Worm (Caenorhabditis elegans): ENCODE data around the gene lgc-13.

The lgc-13 gene

DNA sequence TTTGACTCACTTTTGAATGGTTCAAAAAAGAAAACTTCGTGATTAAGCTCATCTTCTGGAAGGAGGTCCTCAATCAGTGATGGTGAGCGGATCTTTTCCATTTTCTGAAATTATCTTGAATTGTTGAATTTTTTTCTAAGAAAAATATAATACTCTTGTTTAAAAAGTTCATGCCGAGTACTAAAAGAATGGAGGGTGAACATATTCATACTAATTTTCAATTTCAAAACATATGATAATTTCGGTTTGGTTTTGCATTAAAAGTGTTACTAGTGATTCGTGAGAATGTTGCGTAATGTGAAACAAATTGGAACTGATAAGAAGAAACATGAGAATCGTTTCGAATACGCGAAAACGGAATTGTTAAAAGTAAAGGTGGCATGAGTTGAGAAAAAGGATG lies 32.1 kb downstream of the lgc-13 start, which contains the start of gene lyst-1:
Gene lyst-1, minus strand, starts transcription at position 101 of the 400 bp plus-strand sequence.
- TF ChIP-seq mab-5 (tag; optimal IDR thresholded peaks at IDR 0.05): no peak
- no peak for TF ChIP-seq ceh-83 (GFP tag; optimal IDR thresholded peaks at IDR 0.05)
- TF ChIP-seq nhr-28 (tag; optimal IDR thresholded peaks at IDR 0.05): no peak
- no peak for TF ChIP-seq elt-3 (tag; optimal IDR thresholded peaks at IDR 0.05)
- no peak for TF ChIP-seq lsy-2 (tag; optimal IDR thresholded peaks at IDR 0.05)
- TF ChIP-seq zip-8 (tag; optimal IDR thresholded peaks at IDR 0.05): peak; percentile 10

DNA sequence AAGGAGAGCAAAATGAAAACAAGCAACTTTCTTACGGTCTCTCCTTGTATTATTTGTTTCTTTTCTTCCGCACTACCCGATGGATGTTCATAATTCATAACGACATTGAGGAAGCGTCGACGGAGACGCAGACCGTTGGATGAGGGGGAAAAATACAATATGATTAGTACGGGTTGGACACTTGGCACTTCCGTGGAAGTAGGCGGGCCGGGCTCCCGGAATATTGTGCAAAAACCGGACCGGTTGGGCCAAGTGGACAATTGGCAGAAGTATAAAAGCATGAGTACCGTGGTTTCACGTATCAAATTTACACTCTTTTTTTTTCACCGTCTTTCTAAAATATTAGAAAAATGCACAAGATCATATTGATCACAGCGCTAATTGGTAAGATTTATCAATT lies 33.6 kb downstream of the lgc-13 start, which contains the start of gene M153.3:
Gene M153.3, plus strand, starts transcription at position 301 of the 400 bp plus-strand sequence.
- TF ChIP-seq nhr-237 (tag; optimal IDR thresholded peaks at IDR 0.05) (no peak), M03D4.4 (tag; optimal IDR thresholded peaks at IDR 0.05) (no peak), ces-1 (GFP tag; optimal IDR thresholded peaks at IDR 0.05) (no peak), mab-5 (tag; optimal IDR thresholded peaks at IDR 0.05) (no peak), unc-39 (tag; optimal IDR thresholded peaks at IDR 0.05) (no peak), elt-3 (tag; optimal IDR thresholded peaks at IDR 0.05) (no peak), ceh-39 (tag; optimal IDR thresholded peaks at IDR 0.05) (no peak), ztf-11 (tag; optimal IDR thresholded peaks at IDR 0.05) (no peak)

DNA sequence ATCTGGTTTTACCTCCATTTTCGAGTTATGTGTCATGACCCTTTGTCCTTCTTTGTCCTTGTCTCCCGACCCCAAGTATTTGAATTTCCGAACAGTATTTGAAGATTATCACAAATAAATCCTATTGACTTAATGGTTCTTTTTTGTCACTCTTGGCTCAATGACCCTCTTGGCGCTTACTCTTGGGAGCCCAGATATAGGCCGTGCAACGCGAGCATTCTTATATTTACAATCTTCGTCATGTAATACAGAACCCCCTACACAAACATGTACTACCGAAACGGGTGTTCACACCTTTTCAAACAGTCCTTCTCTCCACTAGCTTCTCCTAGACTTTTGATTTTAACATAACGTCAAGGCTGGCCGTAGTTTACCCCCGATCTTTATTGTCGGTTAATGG lies 34.7 kb downstream of the lgc-13 start, which contains the start of gene M153.5:
Gene M153.5, plus strand, starts transcription at position 301 of the 400 bp plus-strand sequence.
- TF ChIP-seq zip-8 (tag; optimal IDR thresholded peaks at IDR 0.05) (no peak), nhr-237 (tag; optimal IDR thresholded peaks at IDR 0.05) (no peak), blmp-1 (tag; optimal IDR thresholded peaks at IDR 0.05) (no peak)

DNA sequence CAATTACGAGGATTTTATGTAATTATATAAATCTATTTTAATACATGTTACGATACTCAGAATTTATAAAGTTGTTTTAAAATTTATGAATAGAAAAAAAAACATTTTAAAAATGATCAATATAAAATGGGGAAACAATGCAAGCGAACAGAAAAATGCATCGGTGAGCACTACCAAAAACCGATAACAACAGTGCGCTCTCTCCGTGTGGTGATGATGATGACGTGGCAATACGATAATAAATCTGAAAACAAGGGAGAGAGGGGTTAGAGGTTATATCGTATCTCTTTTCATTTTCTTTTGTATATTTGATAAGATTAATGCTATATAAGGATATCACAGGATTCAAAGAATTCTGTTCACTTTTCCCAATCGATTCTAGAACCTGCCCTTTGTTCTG lies 37.0 kb downstream of the lgc-13 start:
- TF ChIP-seq mep-1 (tag; optimal IDR thresholded peaks at IDR 0.05): no peak
- no peak for TF ChIP-seq elt-3 (tag; optimal IDR thresholded peaks at IDR 0.05)
- TF ChIP-seq ham-2 (GFP tag; optimal IDR thresholded peaks at IDR 0.05): no peak
- TF ChIP-seq lsy-2 (tag; optimal IDR thresholded peaks at IDR 0.05): no peak
- TF ChIP-seq blmp-1 (tag; optimal IDR thresholded peaks at IDR 0.05): no peak
- no peak for TF ChIP-seq cnd-1 (tag; optimal IDR thresholded peaks at IDR 0.05)
- TF ChIP-seq sem-2 (GFP tag; optimal IDR thresholded peaks at IDR 0.05): no peak
- no peak for TF ChIP-seq nhr-2 (tag; optimal IDR thresholded peaks at IDR 0.05)

DNA sequence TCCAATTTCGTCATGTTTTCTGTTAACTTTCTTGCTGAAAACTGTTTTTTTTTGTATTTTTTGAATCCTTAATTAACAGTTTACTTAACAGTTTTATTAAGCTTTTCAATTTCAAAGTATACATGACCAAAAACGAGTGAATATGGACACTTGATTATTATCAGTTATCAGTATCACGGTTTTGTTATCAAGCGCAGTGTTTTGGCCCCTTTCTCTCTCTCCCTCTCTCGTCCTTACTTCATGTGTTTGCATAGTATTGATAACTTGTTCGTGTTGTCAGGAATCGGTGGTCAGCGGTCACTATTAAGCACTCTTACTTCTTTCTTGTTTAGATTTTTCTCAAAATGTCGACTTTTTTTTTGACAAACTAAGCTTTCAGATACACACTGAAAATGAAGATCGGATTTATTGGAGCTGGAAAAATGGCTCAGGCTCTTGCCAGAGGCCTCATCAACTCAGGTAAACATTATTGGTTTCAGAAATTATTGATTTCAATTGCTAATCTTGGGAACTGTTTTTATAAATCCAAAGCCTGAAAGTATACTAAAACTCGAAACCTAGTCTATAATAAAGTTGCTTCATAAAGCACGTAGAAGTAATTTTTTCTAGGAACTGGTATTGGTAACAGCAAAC lies 37.6 kb downstream of the lgc-13 start, which contains the start of gene pycr-1:
Gene pycr-1, plus strand, starts transcription at position 380 of the 633 bp plus-strand sequence.
- TF ChIP-seq tbx-8 (GFP tag; optimal IDR thresholded peaks at IDR 0.05) (no peak), lin-32 (GFP tag; optimal IDR thresholded peaks at IDR 0.05) (no peak), nhr-2 (tag; optimal IDR thresholded peaks at IDR 0.05) (no peak), mls-2 (tag; optimal IDR thresholded peaks at IDR 0.05) (no peak), nhr-12 (tag; optimal IDR thresholded peaks at IDR 0.05) (no peak), unc-39 (tag; optimal IDR thresholded peaks at IDR 0.05) (no peak), lsy-2 (tag; optimal IDR thresholded peaks at IDR 0.05) (no peak), lin-13 (tag; optimal IDR thresholded peaks at IDR 0.05) (no peak)

DNA sequence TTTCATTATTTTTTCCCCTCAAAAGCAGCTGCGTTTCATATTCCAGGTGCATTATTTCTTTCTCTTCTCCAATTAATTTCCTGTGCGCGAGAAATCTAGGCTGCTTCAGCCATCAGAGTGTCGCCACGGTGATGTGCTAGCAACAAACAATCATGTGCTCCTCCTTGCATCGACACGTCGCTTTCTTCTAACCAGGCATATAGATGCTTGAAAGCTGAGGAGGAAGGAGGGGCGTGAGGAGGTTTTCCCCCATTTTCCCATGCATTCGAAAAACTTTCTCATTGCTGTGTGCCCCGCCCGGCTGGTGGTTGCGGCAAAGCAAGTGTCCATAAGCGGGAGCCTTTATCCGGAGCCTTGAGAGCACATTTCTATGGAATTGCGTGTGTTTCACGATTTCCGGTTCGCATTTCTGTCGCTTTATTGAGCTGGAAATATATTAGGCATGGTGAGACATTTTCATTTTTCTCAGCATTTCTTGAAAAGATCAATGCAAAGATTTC lies 40.7 kb downstream of the lgc-13 start, which contains the start of gene znf-474:
Gene znf-474, plus strand, starts transcription at position 287 of the 500 bp plus-strand sequence.
- no peak for TF ChIP-seq zip-8 (tag; optimal IDR thresholded peaks at IDR 0.05)
- no peak for TF ChIP-seq unc-39 (tag; optimal IDR thresholded peaks at IDR 0.05)
- TF ChIP-seq sptf-1 (tag; optimal IDR thresholded peaks at IDR 0.05): no peak

DNA sequence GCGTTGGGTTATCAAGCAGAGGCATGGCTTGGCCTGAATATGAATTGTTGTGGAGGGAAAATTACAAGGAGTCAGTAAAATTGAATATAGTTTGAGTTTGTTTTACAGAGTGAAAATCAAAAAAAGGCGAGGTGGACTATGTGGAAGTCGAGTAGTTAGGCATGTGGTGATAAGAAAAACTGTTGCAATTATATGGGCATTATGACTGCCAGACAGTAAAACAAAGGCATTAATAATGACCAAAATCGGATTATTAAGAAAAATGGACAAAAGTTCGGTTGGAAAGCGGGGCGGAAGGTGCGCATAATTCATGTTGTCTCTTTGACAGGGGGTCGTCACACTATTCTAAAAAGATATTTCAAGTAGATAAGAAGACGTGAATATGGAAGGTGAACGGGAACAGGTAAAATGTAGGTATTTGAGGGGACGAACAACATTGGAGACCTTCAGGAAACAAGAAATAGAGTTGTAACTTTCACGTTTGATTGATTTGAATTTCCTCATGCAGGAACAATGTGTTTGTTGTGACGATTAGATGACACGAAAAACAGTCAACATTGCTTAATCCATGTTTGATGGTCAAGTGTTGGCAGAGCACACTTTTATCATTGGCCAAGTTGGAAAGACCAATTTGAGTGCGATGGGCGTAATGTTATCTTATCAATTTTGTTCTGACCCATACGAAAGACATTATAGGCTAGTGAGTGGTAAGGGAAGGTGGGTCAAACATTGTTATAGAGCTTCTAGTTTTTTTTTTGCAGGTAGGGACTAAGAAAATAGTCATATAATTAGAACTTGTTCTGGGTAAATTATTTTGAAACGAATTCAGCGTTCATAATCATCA lies 45.3 kb downstream of the lgc-13 start, which contains the start of gene mfsd-11:
Gene mfsd-11, minus strand, starts transcription at position 51 of the 844 bp plus-strand sequence.
- TF ChIP-seq mls-2 (tag; optimal IDR thresholded peaks at IDR 0.05) (no peak), nhr-76 (tag; optimal IDR thresholded peaks at IDR 0.05) (no peak), hlh-1 (tag; optimal IDR thresholded peaks at IDR 0.05) (no peak), pha-4 (tag; optimal IDR thresholded peaks at IDR 0.05) (no peak), unc-62 (GFP tag; optimal IDR thresholded peaks at IDR 0.05) (no peak), nhr-237 (tag; optimal IDR thresholded peaks at IDR 0.05) (no peak), lin-32 (GFP tag; optimal IDR thresholded peaks at IDR 0.05) (no peak), nhr-2 (tag; optimal IDR thresholded peaks at IDR 0.05) (no peak), lsy-2 (tag; optimal IDR thresholded peaks at IDR 0.05) (no peak), flh-1 (GFP tag; optimal IDR thresholded peaks at IDR 0.05) (no peak), elt-1 (tag; optimal IDR thresholded peaks at IDR 0.05; ENCODE audit: borderline replicate concordance, insufficient read depth) (no peak), lin-13 (tag; optimal IDR thresholded peaks at IDR 0.05) (no peak), ceh-43 (GFP tag; optimal IDR thresholded peaks at IDR 0.05) (no peak), tbx-8 (GFP tag; optimal IDR thresholded peaks at IDR 0.05) (no peak)

Measured in whole organism, mixed stage, embryonic.